Worm (Caenorhabditis elegans) whole organism, L3 larva: ENCODE measurements around the gene F32G8.2.

Experiments
- aly-2 ChIP-seq: fragments of 150-350 bp; optimal IDR thresholded peaks from 2 replicates; lab custom pipeline; 2014; ENCODE audit warnings: missing biosample characterization, missing genetic modification characterization
- egl-27 ChIP-seq: sonication (generic microtip); optimal IDR thresholded peaks from 4 replicates; lab custom pipeline; 2017; ENCODE audit warnings: missing biosample characterization, missing genetic modification reagents, missing genetic modification characterization
- egl-5 ChIP-seq: fragments of 150-350 bp; optimal IDR thresholded peaks from 2 replicates; lab custom pipeline; 2017; ENCODE audit warnings: missing biosample characterization, missing genetic modification reagents, missing genetic modification characterization, inconsistent platforms
- elt-1 ChIP-seq: fragments of 150-350 bp; optimal IDR thresholded peaks from 2 replicates; lab custom pipeline; 2014; ENCODE audit warnings: missing biosample characterization, missing genetic modification characterization
- elt-2 ChIP-seq: sonication (generic microtip); optimal IDR thresholded peaks from 2 replicates; lab custom pipeline; 2016; ENCODE audit warnings: missing genetic modification reagents, mild to moderate bottlenecking, missing genetic modification characterization, missing compliant biosample characterization
- elt-3 ChIP-seq, 3 experiments: fragments of 150-350 bp in 1 of 3; sonication (generic microtip) in 2 of 3; optimal IDR thresholded peaks; 2 replicates in 2 of 3; 4 replicates in 1 of 3; lab custom pipeline; 2014 to 2017; ENCODE audit warnings: missing biosample characterization in 3 of 3, missing genetic modification characterization in 3 of 3
- fkh-10 ChIP-seq: sonication (generic microtip); optimal IDR thresholded peaks from 2 replicates; lab custom pipeline; 2017; ENCODE audit warnings: missing biosample characterization, missing genetic modification reagents, missing genetic modification characterization
- fkh-2 ChIP-seq: fragments of 150-350 bp; optimal IDR thresholded peaks from 2 replicates; lab custom pipeline; 2014; ENCODE audit warnings: missing biosample characterization, missing genetic modification reagents, missing genetic modification characterization
- fos-1 ChIP-seq: fragments of 150-350 bp; optimal IDR thresholded peaks from 2 replicates; lab custom pipeline; 2014; ENCODE audit warnings: missing biosample characterization, missing genetic modification characterization
- hmg-11 ChIP-seq: sonication (generic microtip); optimal IDR thresholded peaks from 2 replicates; lab custom pipeline; 2016; ENCODE audit warnings: missing genetic modification characterization, missing compliant biosample characterization
- jun-1 ChIP-seq: fragments of 150-350 bp; optimal IDR thresholded peaks from 2 replicates; lab custom pipeline; 2014; ENCODE audit warnings: missing biosample characterization, missing genetic modification reagents, missing genetic modification characterization
- lin-15B ChIP-seq: fragments of 150-350 bp; optimal IDR thresholded peaks from 2 replicates; lab custom pipeline; 2014; ENCODE audit warnings: missing biosample characterization, missing genetic modification characterization
- lin-39 ChIP-seq: fragments of 150-350 bp; optimal IDR thresholded peaks from 2 replicates; lab custom pipeline; 2018; ENCODE audit warnings: missing biosample characterization, missing genetic modification reagents, missing genetic modification characterization
- lsy-12 ChIP-seq: sonication (generic microtip); optimal IDR thresholded peaks from 2 replicates; lab custom pipeline; 2016; ENCODE audit warnings: mild to moderate bottlenecking, missing genetic modification characterization, missing compliant biosample characterization
- mdl-1 ChIP-seq: fragments of 150-350 bp; optimal IDR thresholded peaks from 2 replicates; lab custom pipeline; 2014; ENCODE audit warnings: missing biosample characterization, missing genetic modification characterization
- nfya-1 ChIP-seq: sonication (generic microtip); optimal IDR thresholded peaks from 2 replicates; lab custom pipeline; 2017; ENCODE audit warnings: missing genetic modification characterization, mild to moderate bottlenecking, missing compliant biosample characterization, antibody characterized with exemption, moderate library complexity; ENCODE audit not compliant: insufficient read depth
- nhr-12 ChIP-seq: fragments of 150-350 bp; optimal IDR thresholded peaks from 2 replicates; lab custom pipeline; 2014; ENCODE audit warnings: missing biosample characterization, missing genetic modification characterization
- nhr-23 ChIP-seq: fragments of 150-350 bp; optimal IDR thresholded peaks from 2 replicates; lab custom pipeline; 2014; ENCODE audit warnings: missing biosample characterization, missing genetic modification reagents, missing genetic modification characterization
- nhr-237 ChIP-seq: fragments of 150-350 bp; optimal IDR thresholded peaks from 2 replicates; lab custom pipeline; 2014; ENCODE audit warnings: missing biosample characterization, missing genetic modification characterization
- nhr-25 ChIP-seq: sonication (generic microtip); optimal IDR thresholded peaks from 2 replicates; lab custom pipeline; 2017; ENCODE audit warnings: missing biosample characterization, missing genetic modification characterization
- nhr-28 ChIP-seq: fragments of 150-350 bp; optimal IDR thresholded peaks from 2 replicates; lab custom pipeline; 2014; ENCODE audit warnings: missing biosample characterization, missing genetic modification characterization
- nhr-43 ChIP-seq: sonication (generic microtip); optimal IDR thresholded peaks from 2 replicates; lab custom pipeline; 2016; ENCODE audit warnings: mild to moderate bottlenecking, missing genetic modification characterization, missing compliant biosample characterization; ENCODE audit not compliant: poor library complexity, severe bottlenecking
- nhr-67 ChIP-seq: fragments of 150-350 bp; optimal IDR thresholded peaks from 2 replicates; lab custom pipeline; 2014; ENCODE audit warnings: missing biosample characterization, missing genetic modification characterization
- nhr-76 ChIP-seq: fragments of 150-350 bp; sonication (generic microtip); optimal IDR thresholded peaks from 5 replicates; lab custom pipeline; 2014; ENCODE audit warnings: missing biosample characterization, missing genetic modification characterization
- pha-4 ChIP-seq: fragments of 150-350 bp; optimal IDR thresholded peaks from 2 replicates; lab custom pipeline; 2014; ENCODE audit warnings: missing biosample characterization, missing genetic modification reagents, missing genetic modification characterization
- pqm-1 ChIP-seq: fragments of 150-350 bp; optimal IDR thresholded peaks from 2 replicates; lab custom pipeline; 2017; ENCODE audit warnings: missing biosample characterization, missing genetic modification characterization, inconsistent platforms
- sea-2 ChIP-seq: fragments of 150-350 bp; sonication (generic microtip); optimal IDR thresholded peaks from 4 replicates; lab custom pipeline; 2014; ENCODE audit warnings: missing biosample characterization, missing genetic modification reagents, missing genetic modification characterization
- skn-1 ChIP-seq: fragments of 150-350 bp; optimal IDR thresholded peaks from 2 replicates; lab custom pipeline; 2014; ENCODE audit warnings: missing biosample characterization, missing genetic modification characterization
- snpc-4 ChIP-seq: fragments of 150-350 bp; optimal IDR thresholded peaks from 2 replicates; lab custom pipeline; 2014; ENCODE audit warnings: missing biosample characterization, missing genetic modification characterization
- tbx-2 ChIP-seq: sonication (generic microtip); optimal IDR thresholded peaks from 2 replicates; lab custom pipeline; 2016; ENCODE audit warnings: mild to moderate bottlenecking, missing genetic modification characterization, missing compliant biosample characterization
- zag-1 ChIP-seq: fragments of 150-350 bp; optimal IDR thresholded peaks from 2 replicates; lab custom pipeline; 2014; ENCODE audit warnings: missing biosample characterization, missing genetic modification characterization
- ztf-11 ChIP-seq: fragments of 150-350 bp; optimal IDR thresholded peaks from 2 replicates; lab custom pipeline; 2014; ENCODE audit warnings: missing biosample characterization, missing genetic modification characterization

Gene F32G8.2

ce11 chrV:10508855-10509254 lies 41.0 kb upstream of the F32G8.2 start, which contains the start of gene C35A5.6:
C35A5.6 (plus strand) TSS chrV:10509137.
- TF ChIP-seq nhr-43 (tag; lab: Kevin White, UChicago) = no peak
- TF ChIP-seq nhr-12 (tag; lab: Kevin White, UChicago) = no peak
- TF ChIP-seq elt-1 (tag; lab: Kevin White, UChicago) = no peak
- TF ChIP-seq zag-1 = no peak
- no peak for TF ChIP-seq egl-27 (tag; lab: Kevin White, UChicago)
- TF ChIP-seq pqm-1 (tag; lab: Kevin White, UChicago) = no peak
- no peak for TF ChIP-seq jun-1 (tag; lab: Kevin White, UChicago)
- TF ChIP-seq fkh-2 (tag; lab: Kevin White, UChicago) = no peak
- no peak for TF ChIP-seq aly-2 (tag; lab: Kevin White, UChicago)
- no peak for TF ChIP-seq lsy-12 (tag; lab: Kevin White, UChicago)
- no peak for TF ChIP-seq fos-1 (tag; lab: Kevin White, UChicago)
- no peak for TF ChIP-seq egl-5
- TF ChIP-seq elt-3 (tag; optimal IDR thresholded peaks at IDR 0.05; lab: Kevin White, UChicago) = no peak
- no peak for TF ChIP-seq nhr-25 (tag; lab: Kevin White, UChicago)
- TF ChIP-seq sea-2 = no peak
- TF ChIP-seq nhr-67 = no peak
- no peak for TF ChIP-seq nhr-28 (tag; lab: Kevin White, UChicago)
- no peak for TF ChIP-seq nhr-23
- TF ChIP-seq tbx-2 (tag; lab: Kevin White, UChicago) = no peak

ce11 chrV:10514271-10514670 lies 35.5 kb upstream of the F32G8.2 start, which contains the start of gene dmsr-8:
dmsr-8 (minus strand) TSS chrV:10514371.
- no peak for TF ChIP-seq nhr-25 (tag; lab: Kevin White, UChicago)
- no peak for TF ChIP-seq tbx-2 (tag; lab: Kevin White, UChicago)
- no peak for TF ChIP-seq lin-39 (tag; lab: Kevin White, UChicago)
- no peak for TF ChIP-seq pha-4 (tag; lab: Kevin White, UChicago)
- TF ChIP-seq mdl-1 = no peak

- TF ChIP-seq hmg-11 = no peak
- peak; percentile 53 for TF ChIP-seq fkh-10 (GFP tag; lab: Kevin White, UChicago)
Observed at ce11 chrV:10516702-10517101, 33.1 kb upstream of the F32G8.2 start.

ce11 chrV:10525902-10526301 lies 23.9 kb upstream of the F32G8.2 start, which contains the start of the genes C35A5.8 and hda-11:
C35A5.8 (minus strand) TSS chrV:10525908.
hda-11 (plus strand) TSS chrV:10526184.
- peak; percentile 4 for TF ChIP-seq pqm-1 (tag; lab: Kevin White, UChicago)
- peak; percentile 35 for TF ChIP-seq snpc-4 (tag; lab: Kevin White, UChicago)
- TF ChIP-seq sea-2 = no peak
- TF ChIP-seq elt-2 (tag; lab: Kevin White, UChicago) = peak; percentile 45
- peak; percentile 63 for TF ChIP-seq lin-15B
- TF ChIP-seq nfya-1 (tag; lab: Kevin White, UChicago) = peak; percentile 58
- TF ChIP-seq skn-1 (tag; lab: Kevin White, UChicago) = peak; percentile 48
- TF ChIP-seq nhr-76 (tag; lab: Kevin White, UChicago) = no peak
- no peak for TF ChIP-seq nhr-237
- TF ChIP-seq hmg-11 = peak; percentile 34
- peak; percentile 19 for TF ChIP-seq lsy-12 (tag; lab: Kevin White, UChicago)
- no peak for TF ChIP-seq pha-4 (tag; lab: Kevin White, UChicago)
- TF ChIP-seq nhr-23 = peak; percentile 63
- peak; percentile 52 for TF ChIP-seq nhr-25 (tag; lab: Kevin White, UChicago)
- peak; percentile 93 for TF ChIP-seq nhr-43 (tag; lab: Kevin White, UChicago)
- no peak for TF ChIP-seq ztf-11 (tag; lab: Kevin White, UChicago)

- TF ChIP-seq nfya-1 (tag; lab: Kevin White, UChicago) (no peak), nhr-23 (peak; percentile 15)
Observed at ce11 chrV:10528500-10528899, 21.3 kb upstream of the F32G8.2 start, which contains the start of gene F25D1.3. F25D1.3 (plus strand) TSS chrV:10528724.

ce11 chrV:10529600-10529999 lies 20.2 kb upstream of the F32G8.2 start:
- no peak for TF ChIP-seq hmg-11
- no peak for TF ChIP-seq nhr-25 (tag; lab: Kevin White, UChicago)
- TF ChIP-seq nhr-23 = peak; percentile 76
- peak; percentile 2 for TF ChIP-seq elt-1 (tag; lab: Kevin White, UChicago)
